Fruit fly (Drosophila melanogaster) whole organism, pupa: ENCODE results near the gene CG5776.

ENCODE experiments used
- CG15710 ChIP-seq: fragments of 200-800 bp; sonication (Bioruptor generic); optimal IDR thresholded peaks from 2 replicates; lab custom pipeline; 2018; ENCODE audit warnings: missing biosample characterization, mild to moderate bottlenecking, missing genetic modification characterization, moderate library complexity
- CG17806 ChIP-seq: fragments of 200-800 bp; sonication (Bioruptor generic); optimal IDR thresholded peaks from 2 replicates; lab custom pipeline; 2018; ENCODE audit warnings: missing biosample characterization, mild to moderate bottlenecking, missing genetic modification characterization, moderate library complexity
- CG32121 ChIP-seq: fragments of 200-800 bp; sonication (Bioruptor generic); IDR thresholded peaks from 2 replicates; pipeline ENCODE4 v1.3.6; 2022; ENCODE audit warnings: missing biosample characterization, missing genetic modification characterization
- CG4496 ChIP-seq: fragments of 200-800 bp; sonication (Bioruptor generic); IDR thresholded peaks from 3 replicates; pipeline ENCODE4 v1.3.6; 2022; ENCODE audit warnings: missing biosample characterization, missing genetic modification characterization
- CG8159 ChIP-seq: fragments of 200-800 bp; sonication (Bioruptor generic); optimal IDR thresholded peaks from 3 replicates; lab custom pipeline; 2018; ENCODE audit warnings: missing biosample characterization, mild to moderate bottlenecking, missing genetic modification characterization, moderate library complexity
- CG9948 ChIP-seq: fragments of 200-800 bp; sonication (Bioruptor generic); optimal IDR thresholded peaks from 2 replicates; lab custom pipeline; 2018; ENCODE audit warnings: missing biosample characterization, mild to moderate bottlenecking, missing genetic modification characterization, moderate library complexity
- D1 ChIP-seq: fragments of 200-800 bp; sonication (Bioruptor generic); optimal IDR thresholded peaks from 2 replicates; lab custom pipeline; 2018; ENCODE audit warnings: missing biosample characterization, mild to moderate bottlenecking, missing genetic modification characterization, moderate library complexity
- EcR ChIP-seq: fragments of 200-800 bp; sonication (Bioruptor generic); optimal IDR thresholded peaks from 3 replicates; lab custom pipeline; 2019; ENCODE audit warnings: missing biosample characterization, missing genetic modification characterization, mild to moderate bottlenecking, moderate library complexity, missing genetic modification reagents
- Ets98B ChIP-seq: fragments of 200-800 bp; sonication (Bioruptor generic); IDR thresholded peaks from 2 replicates; pipeline ENCODE4 v1.3.6; 2022; ENCODE audit warnings: missing biosample characterization, missing genetic modification characterization
- fd96Ca ChIP-seq: fragments of 200-800 bp; sonication (Bioruptor generic); IDR thresholded peaks from 3 replicates; pipeline ENCODE4 v1.3.6; 2022; ENCODE audit warnings: missing biosample characterization, missing genetic modification characterization
- gl ChIP-seq: fragments of 200-800 bp; sonication (Bioruptor generic); optimal IDR thresholded peaks from 2 replicates; lab custom pipeline; 2018; ENCODE audit warnings: missing biosample characterization, mild to moderate bottlenecking, missing genetic modification characterization
- rn ChIP-seq: fragments of 200-800 bp; sonication (Bioruptor generic); IDR thresholded peaks from 2 replicates; pipeline ENCODE4 v1.3.6; 2022; ENCODE audit warnings: missing biosample characterization, missing genetic modification characterization

DNA sequence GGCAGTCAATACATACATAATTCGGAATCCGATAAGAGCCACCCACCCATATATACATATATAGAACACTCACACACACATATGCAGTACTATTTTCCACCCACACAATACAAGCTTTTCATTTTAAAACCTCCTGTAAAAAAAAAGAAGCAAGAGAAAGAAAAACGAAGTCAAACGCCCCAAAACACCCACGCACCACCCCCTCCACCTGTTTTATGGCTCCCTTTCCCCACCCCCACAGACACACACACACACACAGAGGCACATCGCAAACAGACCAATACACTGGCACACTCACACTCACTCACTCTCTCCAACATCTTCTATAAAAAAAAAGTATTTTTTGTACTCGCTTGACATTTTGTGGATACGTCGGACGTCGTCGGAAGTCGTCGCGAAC is 46.9 kb downstream of the CG5776 start:
- TF ChIP-seq EcR (GFP tag; lab: Kevin White, UChicago) (no peak), CG8159 (tag; lab: Kevin White, UChicago) (no peak), Ets98B (GFP tag; lab: Robert Waterston, UW) (no peak), fd96Ca (GFP tag; lab: Robert Waterston, UW) (no peak), CG9948 (tag; lab: Kevin White, UChicago) (no peak), rn (GFP tag; lab: Robert Waterston, UW) (no peak), D1 (tag; lab: Kevin White, UChicago) (no peak), CG15710 (tag; lab: Kevin White, UChicago) (no peak), gl (tag; lab: Kevin White, UChicago) (no peak), CG17806 (tag; lab: Kevin White, UChicago) (no peak), CG4496 (GFP tag; lab: Robert Waterston, UW) (no peak), CG32121 (GFP tag; lab: Robert Waterston, UW) (no peak)
